Worm (Caenorhabditis elegans) whole organism, young adult: ENCODE results near the gene C06G4.4.

Experiments used
- B0019.2 ChIP-seq: fragments of 200-800 bp; sonication (Bioruptor generic); conservative IDR thresholded peaks from 2 replicates; pipeline ENCODE4 v1.3.6; 2022; ENCODE audit warnings: missing genetic modification reagents, missing genetic modification characterization, missing compliant biosample characterization
- C17E4.6 ChIP-seq: fragments of 200-800 bp; sonication (Bioruptor generic); IDR thresholded peaks from 2 replicates; pipeline ENCODE4 v1.3.6; 2022; ENCODE audit warnings: missing genetic modification reagents, missing genetic modification characterization, missing compliant biosample characterization
- F33H1.4 ChIP-seq: fragments of 200-800 bp; sonication (Bioruptor generic); IDR thresholded peaks from 2 replicates; pipeline ENCODE4 v1.3.6; 2022; ENCODE audit warnings: missing genetic modification reagents, missing genetic modification characterization, missing compliant biosample characterization
- F37B4.10 ChIP-seq: fragments of 200-800 bp; sonication (Bioruptor generic); IDR thresholded peaks from 2 replicates; pipeline ENCODE4 v1.3.6; 2022; ENCODE audit warnings: missing genetic modification characterization, missing compliant biosample characterization
- F57C9.4 ChIP-seq: sonication (generic microtip); optimal IDR thresholded peaks from 2 replicates; lab custom pipeline; 2017; ENCODE audit warnings: mild to moderate bottlenecking, missing genetic modification characterization, missing compliant biosample characterization
- T07F8.4 ChIP-seq: sonication (generic microtip); optimal IDR thresholded peaks from 2 replicates; lab custom pipeline; 2016; ENCODE audit warnings: mild to moderate bottlenecking, missing genetic modification characterization, moderate library complexity, missing compliant biosample characterization
- Y53G8AR.9 ChIP-seq: fragments of 200-800 bp; sonication (Bioruptor generic); conservative IDR thresholded peaks from 2 replicates; pipeline ENCODE4 v1.3.6; 2022; ENCODE audit warnings: missing genetic modification reagents, missing genetic modification characterization, missing compliant biosample characterization
- akir-1 ChIP-seq: fragments of 200-800 bp; sonication (Bioruptor generic); optimal IDR thresholded peaks from 2 replicates; lab custom pipeline; 2018; ENCODE audit warnings: mild to moderate bottlenecking, missing genetic modification characterization, moderate library complexity, missing compliant biosample characterization
- aptf-3 ChIP-seq: fragments of 200-800 bp; sonication (Bioruptor generic); IDR thresholded peaks from 2 replicates; pipeline ENCODE4 v1.3.6; 2022; ENCODE audit warnings: missing genetic modification characterization, missing compliant biosample characterization
- athp-1 ChIP-seq: sonication (generic microtip); optimal IDR thresholded peaks from 2 replicates; lab custom pipeline; 2017; ENCODE audit warnings: mild to moderate bottlenecking, missing genetic modification characterization, missing compliant biosample characterization
- attf-6 ChIP-seq: fragments of 200-800 bp; sonication (Bioruptor generic); IDR thresholded peaks from 2 replicates; pipeline ENCODE4 v1.3.6; 2022; ENCODE audit warnings: missing genetic modification reagents, missing genetic modification characterization, missing compliant biosample characterization
- ccch-3 ChIP-seq: fragments of 200-800 bp; sonication (Bioruptor generic); optimal IDR thresholded peaks from 2 replicates; lab custom pipeline; 2018; ENCODE audit warnings: mild to moderate bottlenecking, missing genetic modification characterization, missing compliant biosample characterization
- cebp-1 ChIP-seq, 2 experiments: fragments of 200-800 bp in 1 of 2; sonication (Bioruptor generic) in 1 of 2; sonication (generic microtip) in 1 of 2; IDR thresholded peaks in 1 of 2; optimal IDR thresholded peaks in 1 of 2; 2 replicates each; pipeline versions ENCODE4 v1.3.6 to Lab custom; 2017 to 2022; ENCODE audit warnings: missing compliant biosample characterization in 2 of 2, missing genetic modification characterization in 2 of 2, mild to moderate bottlenecking in 1 of 2, missing genetic modification reagents in 1 of 2, moderate library complexity in 1 of 2
- ceh-27 ChIP-seq: fragments of 200-800 bp; sonication (Bioruptor generic); optimal IDR thresholded peaks from 2 replicates; lab custom pipeline; 2018; ENCODE audit warnings: mild to moderate bottlenecking, missing genetic modification characterization, moderate library complexity, missing compliant biosample characterization
- die-1 ChIP-seq: sonication (generic microtip); optimal IDR thresholded peaks from 2 replicates; lab custom pipeline; 2016; ENCODE audit warnings: missing genotype, mild to moderate bottlenecking, missing genetic modification characterization, missing compliant biosample characterization
- dpl-1 ChIP-seq: fragments of 150-350 bp; optimal IDR thresholded peaks from 2 replicates; lab custom pipeline; 2014; ENCODE audit warnings: missing biosample characterization, missing genetic modification reagents, missing genetic modification characterization
- egrh-3 ChIP-seq: fragments of 200-800 bp; sonication (Bioruptor generic); IDR thresholded peaks from 2 replicates; pipeline ENCODE4 v1.3.6; 2022; ENCODE audit warnings: missing genetic modification reagents, missing genetic modification characterization, missing compliant biosample characterization
- ekl-4 ChIP-seq: fragments of 200-800 bp; sonication (Bioruptor generic); IDR thresholded peaks from 2 replicates; pipeline ENCODE4 v1.3.6; 2022; ENCODE audit warnings: missing genetic modification reagents, missing genetic modification characterization, missing compliant biosample characterization
- ets-4 ChIP-seq: fragments of 200-800 bp; sonication (Bioruptor generic); optimal IDR thresholded peaks from 2 replicates; lab custom pipeline; 2018; ENCODE audit warnings: mild to moderate bottlenecking, missing genetic modification characterization, missing compliant biosample characterization
- hlh-26 ChIP-seq: fragments of 200-800 bp; sonication (Bioruptor generic); conservative IDR thresholded peaks from 2 replicates; pipeline ENCODE4 v1.3.6; 2022; ENCODE audit warnings: missing genetic modification reagents, missing genetic modification characterization, missing compliant biosample characterization
- hrde-1 ChIP-seq: sonication (generic microtip); optimal IDR thresholded peaks from 2 replicates; lab custom pipeline; 2016; ENCODE audit warnings: missing genetic modification characterization, mild to moderate bottlenecking, missing compliant biosample characterization, moderate library complexity, missing genotype, missing genetic modification reagents, borderline replicate concordance
- lag-1 ChIP-seq: fragments of 200-800 bp; sonication (Bioruptor generic); IDR thresholded peaks from 2 replicates; pipeline ENCODE4 v1.3.6; 2022; ENCODE audit warnings: missing genetic modification reagents, missing genetic modification characterization, missing compliant biosample characterization
- let-526 ChIP-seq: fragments of 200-800 bp; sonication (Bioruptor generic); IDR thresholded peaks from 2 replicates; pipeline ENCODE4 v1.3.6; 2022; ENCODE audit warnings: missing genetic modification reagents, missing genetic modification characterization, missing compliant biosample characterization
- let-607 ChIP-seq, 2 experiments: fragments of 200-800 bp in 1 of 2; sonication (Bioruptor generic) in 1 of 2; sonication (generic microtip) in 1 of 2; optimal IDR thresholded peaks; 2 replicates each; lab custom pipeline; 2016 to 2018; ENCODE audit warnings: mild to moderate bottlenecking in 2 of 2, missing compliant biosample characterization in 2 of 2, missing genetic modification characterization in 2 of 2, moderate library complexity in 2 of 2, missing genotype in 1 of 2
- lin-26 ChIP-seq: fragments of 200-800 bp; sonication (Bioruptor generic); IDR thresholded peaks from 2 replicates; pipeline ENCODE4 v1.3.6; 2022; ENCODE audit warnings: missing genetic modification reagents, missing genetic modification characterization, missing compliant biosample characterization
- lin-54 ChIP-seq: fragments of 200-800 bp; sonication (Bioruptor generic); optimal IDR thresholded peaks from 2 replicates; lab custom pipeline; 2018; ENCODE audit warnings: mild to moderate bottlenecking, missing genetic modification characterization, missing compliant biosample characterization
- lsl-1 ChIP-seq: fragments of 200-800 bp; sonication (Bioruptor generic); optimal IDR thresholded peaks from 2 replicates; lab custom pipeline; 2018; ENCODE audit warnings: mild to moderate bottlenecking, missing genetic modification characterization, moderate library complexity, missing compliant biosample characterization
- lsy-27 ChIP-seq: sonication (generic microtip); optimal IDR thresholded peaks from 2 replicates; lab custom pipeline; 2017; ENCODE audit warnings: missing genetic modification characterization, mild to moderate bottlenecking, missing compliant biosample characterization, antibody characterized with exemption, missing genotype, borderline replicate concordance; ENCODE audit not compliant: insufficient read depth
- madf-6 ChIP-seq: fragments of 200-800 bp; sonication (Bioruptor generic); IDR thresholded peaks from 2 replicates; pipeline ENCODE4 v1.3.6; 2022; ENCODE audit warnings: missing genetic modification reagents, missing genetic modification characterization, missing compliant biosample characterization
- nfya-2 ChIP-seq: fragments of 200-800 bp; sonication (Bioruptor generic); IDR thresholded peaks from 2 replicates; pipeline ENCODE4 v1.3.6; 2022; ENCODE audit warnings: missing genetic modification reagents, missing genetic modification characterization, missing compliant biosample characterization
- nhr-80 ChIP-seq: sonication (generic microtip); optimal IDR thresholded peaks from 2 replicates; lab custom pipeline; 2016; ENCODE audit warnings: missing genetic modification characterization, missing compliant biosample characterization
- pbrm-1 ChIP-seq: fragments of 200-800 bp; sonication (Bioruptor generic); IDR thresholded peaks from 2 replicates; pipeline ENCODE4 v1.3.6; 2022; ENCODE audit warnings: missing genetic modification reagents, missing genetic modification characterization, missing compliant biosample characterization
- snpc-3.4 ChIP-seq: sonication (generic microtip); optimal IDR thresholded peaks from 2 replicates; lab custom pipeline; 2017; ENCODE audit warnings: missing genetic modification characterization, mild to moderate bottlenecking, missing compliant biosample characterization, antibody characterized with exemption, moderate library complexity, missing genotype, missing genetic modification reagents
- snpc-4 ChIP-seq, 5 experiments: fragments of 150-350 bp in 1 of 5; sonication (generic microtip) in 4 of 5; optimal IDR thresholded peaks; 2 replicates each; lab custom pipeline; 2014 to 2018; ENCODE audit warnings: missing genetic modification characterization in 5 of 5, missing biosample characterization in 3 of 5, antibody characterized with exemption in 2 of 5, mild to moderate bottlenecking in 2 of 5, missing compliant biosample characterization in 2 of 5, missing genotype in 2 of 5, moderate library complexity in 2 of 5, missing genetic modification reagents in 1 of 5
- xnd-1 ChIP-seq: sonication (generic microtip); optimal IDR thresholded peaks from 2 replicates; lab custom pipeline; 2016; ENCODE audit warnings: missing genotype, missing genetic modification reagents, missing genetic modification characterization, missing compliant biosample characterization
- zfh-2 ChIP-seq: fragments of 200-800 bp; sonication (Bioruptor generic); conservative IDR thresholded peaks from 2 replicates; pipeline ENCODE4 v1.3.6; 2022; ENCODE audit warnings: missing genetic modification reagents, missing genetic modification characterization, missing compliant biosample characterization
- ztf-26 ChIP-seq: sonication (generic microtip); optimal IDR thresholded peaks from 2 replicates; lab custom pipeline; 2017; ENCODE audit warnings: missing genetic modification characterization, missing compliant biosample characterization
- ztf-3 ChIP-seq: fragments of 200-800 bp; sonication (Bioruptor generic); optimal IDR thresholded peaks from 2 replicates; lab custom pipeline; 2018; ENCODE audit warnings: mild to moderate bottlenecking, missing genetic modification characterization, missing compliant biosample characterization
- ztf-6 ChIP-seq: fragments of 200-800 bp; sonication (Bioruptor generic); IDR thresholded peaks from 2 replicates; pipeline ENCODE4 v1.3.6; 2022; ENCODE audit warnings: missing genetic modification reagents, missing genetic modification characterization, missing compliant biosample characterization

Gene C06G4.4

ce11 chrIII:7986585-7987171 is 9.1 kb upstream of the C06G4.4 start, which contains the start of gene hrpk-2:
Gene hrpk-2, plus strand, starts transcription at chrIII:7987121.
- peak; percentile 81 for TF ChIP-seq lsl-1 (GFP tag; lab: Kevin White, UChicago)
- TF ChIP-seq ztf-3 (GFP tag; lab: Kevin White, UChicago) = no peak
- TF ChIP-seq madf-6 (GFP tag; lab: Robert Waterston, UW) = peak; percentile 65; the same call in 1 of the 2 replicates
- no peak for TF ChIP-seq C17E4.6 (GFP tag; lab: Robert Waterston, UW)
- no peak for TF ChIP-seq akir-1 (GFP tag; lab: Kevin White, UChicago)
- peak; percentile 28 for TF ChIP-seq snpc-3.4 (tag; lab: Kevin White, UChicago)
- peak; percentile 73 for TF ChIP-seq F33H1.4 (GFP tag; lab: Robert Waterston, UW)
- TF ChIP-seq B0019.2 (GFP tag; lab: Robert Waterston, UW) = peak; percentile 19; the same call in 1 of the 2 replicates
- peak; percentile 27 for TF ChIP-seq xnd-1 (tag; lab: Kevin White, UChicago)

ce11 chrIII:7981938-7982337 is 4.3 kb upstream of the C06G4.4 start:
- peak; percentile 65 for TF ChIP-seq zfh-2 (GFP tag; lab: Robert Waterston, UW)
- TF ChIP-seq ztf-6 = 0 out of 2 replicates have a peak, but pooled peaks have one; percentile 16
- no peak for TF ChIP-seq F57C9.4 (tag; lab: Kevin White, UChicago)
- TF ChIP-seq Y53G8AR.9 (GFP tag; lab: Robert Waterston, UW) = no peak
- no peak for TF ChIP-seq cebp-1 (GFP tag; IDR thresholded peaks at IDR 0.05; lab: Robert Waterston, UW)
- TF ChIP-seq cebp-1 (tag; optimal IDR thresholded peaks at IDR 0.05; lab: Kevin White, UChicago) = no peak
- TF ChIP-seq egrh-3 (GFP tag; lab: Robert Waterston, UW) = peak; percentile 8; the same call in 1 of the 2 replicates
- TF ChIP-seq, all 124 proteins: peak for 3

- TF ChIP-seq ets-4 (GFP tag; lab: Kevin White, UChicago) (no peak), hlh-26 (GFP tag; lab: Robert Waterston, UW) (no peak), athp-1 (tag; lab: Kevin White, UChicago) (no peak), pbrm-1 (GFP tag; lab: Robert Waterston, UW) (no peak), nfya-2 (GFP tag; lab: Robert Waterston, UW) (no peak), hrde-1 (tag; lab: Kevin White, UChicago) (no peak), zfh-2 (GFP tag; lab: Robert Waterston, UW) (peak; percentile 65), die-1 (tag; lab: Kevin White, UChicago) (no peak), madf-6 (GFP tag; lab: Robert Waterston, UW) (peak; percentile 31; the same call in 1 of the 2 replicates)
Measured at ce11 chrIII:7981233-7981632, 3.6 kb upstream of the C06G4.4 start.

- TF ChIP-seq ccch-3 (GFP tag; lab: Kevin White, UChicago) (no peak), let-607 (tag; optimal IDR thresholded peaks at IDR 0.05; lab: Kevin White, UChicago) (no peak), F37B4.10 (no peak), dpl-1 (GFP tag; lab: Kevin White, UChicago) (no peak), lin-54 (GFP tag; lab: Kevin White, UChicago) (no peak), die-1 (tag; lab: Kevin White, UChicago) (no peak)
Measured at ce11 chrIII:7979659-7980058, 2.0 kb upstream of the C06G4.4 start, which contains the start of gene clp-1. Gene clp-1, plus strand, starts transcription at chrIII:7979959.

- TF ChIP-seq ekl-4 (GFP tag; lab: Robert Waterston, UW) (no peak), ceh-27 (GFP tag; lab: Kevin White, UChicago) (no peak), attf-6 (GFP tag; lab: Robert Waterston, UW) (no peak), egrh-3 (GFP tag; lab: Robert Waterston, UW) (no peak), let-526 (GFP tag; lab: Robert Waterston, UW) (no peak), lag-1 (GFP tag; lab: Robert Waterston, UW) (no peak), nhr-80 (tag; lab: Kevin White, UChicago) (peak; percentile 38), snpc-4 (GFP tag; optimal IDR thresholded peaks at IDR 0.05; lab: Kevin White, UChicago) (no peak), snpc-4 (tag; optimal IDR thresholded peaks at IDR 0.05; lab: Kevin White, UChicago) (no peak), ztf-26 (tag; lab: Kevin White, UChicago) (no peak), T07F8.4 (no peak), lsy-27 (no peak), lin-26 (GFP tag; lab: Robert Waterston, UW) (no peak), aptf-3 (GFP tag; lab: Robert Waterston, UW) (no peak)
Measured at ce11 chrIII:7978723-7979122, 1.1 kb upstream of the C06G4.4 start.
